Worm (Caenorhabditis elegans) whole organism, L4 larva: ENCODE measurements around the gene Y105C5B.5.

Experiments used
- attf-4 ChIP-seq: sonication (generic microtip); optimal IDR thresholded peaks from 3 replicates; lab custom pipeline; 2017; ENCODE audit warnings: missing biosample characterization, missing genetic modification characterization
- ceh-28 ChIP-seq: fragments of 150-350 bp; optimal IDR thresholded peaks from 2 replicates; lab custom pipeline; 2014; ENCODE audit warnings: missing biosample characterization, missing genetic modification reagents, missing genetic modification characterization
- lsy-2 ChIP-seq, 2 experiments: fragments of 150-350 bp in 1 of 2; sonication (generic microtip) in 1 of 2; optimal IDR thresholded peaks; 2 replicates each; lab custom pipeline; 2014 to 2017; ENCODE audit warnings: missing biosample characterization in 2 of 2, missing genetic modification characterization in 2 of 2
- nhr-102 ChIP-seq: sonication (generic microtip); optimal IDR thresholded peaks from 2 replicates; lab custom pipeline; 2016; ENCODE audit warnings: mild to moderate bottlenecking, missing genetic modification characterization, moderate library complexity, missing compliant biosample characterization
- php-3 ChIP-seq: fragments of 200-800 bp; sonication (Bioruptor generic); IDR thresholded peaks from 2 replicates; pipeline ENCODE4 v1.3.6; 2022; ENCODE audit warnings: missing genetic modification reagents, missing genetic modification characterization, missing compliant biosample characterization
- set-16 ChIP-seq: fragments of 200-800 bp; sonication (Bioruptor generic); IDR thresholded peaks from 2 replicates; pipeline ENCODE4 v1.3.6; 2022; ENCODE audit warnings: missing genetic modification reagents, missing genetic modification characterization, missing compliant biosample characterization
- snpc-1.2 ChIP-seq: fragments of 200-800 bp; sonication (Bioruptor generic); IDR thresholded peaks from 2 replicates; pipeline ENCODE4 v1.3.6; 2022; ENCODE audit warnings: missing genetic modification reagents, missing genetic modification characterization, missing compliant biosample characterization
- unc-62 ChIP-seq, 3 experiments: fragments of 150-350 bp in 1 of 3; sonication (generic microtip); optimal IDR thresholded peaks in 2 of 3; peaks in 1 of 3; 1 replicate in 1 of 3; 2 replicates in 2 of 3; lab custom pipeline; 2014 to 2017; ENCODE audit warnings: missing biosample characterization in 3 of 3, missing genetic modification characterization in 3 of 3, missing genetic modification reagents in 3 of 3, missing genotype in 1 of 3

DNA sequence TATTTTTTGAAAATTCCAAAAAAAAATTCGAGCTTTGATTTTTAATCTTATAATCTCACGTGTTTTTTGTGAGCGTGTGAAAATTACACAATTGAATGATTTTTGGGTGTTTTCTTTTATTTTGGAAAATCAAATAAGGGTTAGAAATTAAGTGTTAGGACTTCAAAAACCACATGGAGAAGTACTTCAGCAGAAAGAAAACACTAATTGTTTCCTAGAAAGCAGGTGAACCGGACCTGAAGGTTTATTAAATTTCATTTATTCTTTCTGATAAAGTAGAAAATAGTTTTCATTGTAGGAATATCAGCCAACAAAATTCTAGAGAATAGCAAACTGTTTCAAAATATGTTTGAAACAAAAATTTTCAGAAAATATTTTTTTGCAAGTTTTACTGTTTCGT is 7.2 kb upstream of the Y105C5B.5 start:
- no peak for TF ChIP-seq php-3
- TF ChIP-seq snpc-1.2 (GFP tag; lab: Robert Waterston, UW): no peak
- TF ChIP-seq set-16: no peak
- no peak for TF ChIP-seq lsy-2 (tag; optimal IDR thresholded peaks at IDR 0.05; lab: Kevin White, UChicago)
- TF ChIP-seq attf-4 (tag; lab: Kevin White, UChicago): no peak
- no peak for TF ChIP-seq nhr-102 (tag; lab: Kevin White, UChicago)
- no peak for TF ChIP-seq ceh-28 (tag; lab: Kevin White, UChicago)
- TF ChIP-seq unc-62 (GFP tag; optimal IDR thresholded peaks at IDR 0.05 in 1 of 2; lab: Kevin White, UChicago): no peak
- no peak for TF ChIP-seq unc-62 (tag; optimal IDR thresholded peaks at IDR 0.05; lab: Kevin White, UChicago)
